Fruit fly (Drosophila melanogaster) whole organism, embryonic: ENCODE results near the gene alphaCOP.

ENCODE experiments used
- Aef1 ChIP-seq: fragments of 200-800 bp; sonication (Bioruptor generic); IDR thresholded peaks from 3 replicates; pipeline ENCODE4 v1.3.6; 2022; ENCODE audit warnings: missing biosample characterization, missing genetic modification characterization
- Atf6 ChIP-seq: fragments of 200-800 bp; sonication (Bioruptor generic); IDR thresholded peaks from 2 replicates; pipeline ENCODE4 v1.3.6; 2022; ENCODE audit warnings: missing biosample characterization, missing genetic modification characterization
- Awh ChIP-seq: fragments of 200-800 bp; sonication (Bioruptor generic); IDR thresholded peaks from 2 replicates; pipeline ENCODE4, ENCODE4 v1.3.6; 2022; ENCODE audit warnings: missing biosample characterization, missing genetic modification characterization
- B-H1 ChIP-seq: fragments of 200-800 bp; sonication (Bioruptor generic); IDR thresholded peaks from 3 replicates; pipeline ENCODE4 v1.3.6; 2022; ENCODE audit warnings: missing biosample characterization, missing genetic modification characterization
- B-H2 ChIP-seq: fragments of 200-800 bp; sonication (Bioruptor generic); optimal IDR thresholded peaks from 2 replicates; lab custom pipeline; 2018; ENCODE audit warnings: missing biosample characterization, mild to moderate bottlenecking, missing genetic modification characterization
- Blimp-1 ChIP-seq: fragments of 200-800 bp; sonication (Bioruptor generic); optimal IDR thresholded peaks from 3 replicates; lab custom pipeline; 2018; ENCODE audit warnings: missing biosample characterization, missing genetic modification characterization, mild to moderate bottlenecking, moderate library complexity, missing genetic modification reagents
- CG10462 ChIP-seq: fragments of 200-800 bp; sonication (Bioruptor generic); optimal IDR thresholded peaks from 2 replicates; lab custom pipeline; 2016; ENCODE audit warnings: missing biosample characterization, missing genetic modification characterization
- CG11398 ChIP-seq: fragments of 200-800 bp; sonication (Bioruptor generic); optimal IDR thresholded peaks from 2 replicates; lab custom pipeline; 2016; ENCODE audit warnings: missing biosample characterization, missing genetic modification characterization
- CG12299 ChIP-seq: fragments of 200-800 bp; sonication (Bioruptor generic); optimal IDR thresholded peaks from 2 replicates; lab custom pipeline; 2018; ENCODE audit warnings: missing biosample characterization, mild to moderate bottlenecking, missing genetic modification characterization
- CG12942 ChIP-seq: fragments of 200-800 bp; sonication (Bioruptor generic); optimal IDR thresholded peaks from 3 replicates; lab custom pipeline; 2016; ENCODE audit warnings: missing biosample characterization, missing genetic modification characterization
- CG13287 ChIP-seq: fragments of 200-800 bp; sonication (Bioruptor generic); IDR thresholded peaks from 2 replicates; pipeline ENCODE4 v1.3.6; 2022; ENCODE audit warnings: missing biosample characterization, missing genetic modification characterization; ENCODE audit not compliant: partially characterized antibody
- CG16863 ChIP-seq: fragments of 200-800 bp; sonication (Bioruptor generic); optimal IDR thresholded peaks from 3 replicates; lab custom pipeline; 2016; ENCODE audit warnings: missing biosample characterization, missing genetic modification characterization
- CG17802 ChIP-seq: fragments of 200-800 bp; sonication (Bioruptor generic); optimal IDR thresholded peaks from 2 replicates; lab custom pipeline; 2018; ENCODE audit warnings: missing biosample characterization, mild to moderate bottlenecking, missing genetic modification characterization, moderate library complexity
- CG17912 ChIP-seq: fragments of 200-800 bp; sonication (Bioruptor generic); optimal IDR thresholded peaks from 2 replicates; lab custom pipeline; 2018; ENCODE audit warnings: missing biosample characterization, mild to moderate bottlenecking, missing genetic modification characterization
- CG2889 ChIP-seq: fragments of 200-800 bp; sonication (Bioruptor generic); IDR thresholded peaks from 3 replicates; pipeline ENCODE4 v1.3.6; 2022; ENCODE audit warnings: missing biosample characterization, missing genetic modification characterization
- CG32767 ChIP-seq: fragments of 200-800 bp; sonication (Bioruptor generic); IDR thresholded peaks from 2 replicates; pipeline ENCODE4 v1.3.6; 2022; ENCODE audit warnings: missing biosample characterization, missing genetic modification characterization
- CG4730 ChIP-seq: fragments of 200-800 bp; sonication (Bioruptor generic); IDR thresholded peaks from 2 replicates; pipeline ENCODE4 v1.3.6; 2022; ENCODE audit warnings: missing biosample characterization, missing genetic modification characterization
- CG8281 ChIP-seq: fragments of 200-800 bp; sonication (Bioruptor generic); optimal IDR thresholded peaks from 2 replicates; lab custom pipeline; 2018; ENCODE audit warnings: missing biosample characterization, mild to moderate bottlenecking, missing genetic modification characterization, moderate library complexity
- HLH4C ChIP-seq: fragments of 200-800 bp; sonication (Bioruptor generic); IDR thresholded peaks from 3 replicates; pipeline ENCODE4 v1.3.6; 2022; ENCODE audit warnings: missing biosample characterization, missing genetic modification characterization; ENCODE audit not compliant: partially characterized antibody
- HLH54F ChIP-seq: fragments of 200-800 bp; sonication (Bioruptor generic); optimal IDR thresholded peaks from 3 replicates; lab custom pipeline; 2016; ENCODE audit warnings: missing biosample characterization, missing genetic modification characterization
- Hand ChIP-seq: fragments of 200-800 bp; sonication (Bioruptor generic); optimal IDR thresholded peaks from 2 replicates; lab custom pipeline; 2017; ENCODE audit warnings: mild to moderate bottlenecking, missing biosample characterization, missing genetic modification reagents, missing genetic modification characterization
- Hmr ChIP-seq: fragments of 200-800 bp; sonication (Bioruptor generic); optimal IDR thresholded peaks from 3 replicates; lab custom pipeline; 2017; ENCODE audit warnings: mild to moderate bottlenecking, missing biosample characterization, missing genetic modification reagents, missing genetic modification characterization
- NC2β ChIP-seq: fragments of 200-800 bp; sonication (Bioruptor generic); optimal IDR thresholded peaks from 2 replicates; lab custom pipeline; 2016; ENCODE audit warnings: missing biosample characterization, missing genetic modification characterization
- Nf-YC ChIP-seq: fragments of 200-800 bp; optimal IDR thresholded peaks from 3 replicates; lab custom pipeline; 2019; ENCODE audit warnings: missing biosample characterization, mild to moderate bottlenecking, missing genetic modification characterization, moderate library complexity
- Opbp ChIP-seq: fragments of 200-800 bp; sonication (Bioruptor generic); IDR thresholded peaks from 3 replicates; pipeline ENCODE4 v1.3.6; 2022; ENCODE audit warnings: missing biosample characterization, missing genetic modification characterization; ENCODE audit not compliant: partially characterized antibody
- Poxn ChIP-seq: fragments of 200-800 bp; sonication (Bioruptor generic); IDR thresholded peaks from 2 replicates; pipeline ENCODE4 v1.3.6; 2022; ENCODE audit warnings: missing biosample characterization, missing genetic modification characterization
- Stat92E ChIP-seq, 3 experiments: fragments of >200 bp in 2 of 3; fragments of 200-800 bp in 1 of 3; sonication (Bioruptor generic) in 1 of 3; optimal IDR thresholded peaks; 2 replicates each; lab custom pipeline; 2017 to 2019; ENCODE audit warnings: missing biosample characterization in 3 of 3, missing genetic modification characterization in 3 of 3, mild to moderate bottlenecking in 1 of 3, moderate library complexity in 1 of 3
- Xbp1 ChIP-seq: fragments of 200-800 bp; sonication (Bioruptor generic); optimal IDR thresholded peaks from 3 replicates; lab custom pipeline; 2016; ENCODE audit warnings: missing biosample characterization, mild to moderate bottlenecking, missing genetic modification characterization
- ab ChIP-seq: fragments of 200-800 bp; sonication (Bioruptor generic); optimal IDR thresholded peaks from 2 replicates; lab custom pipeline; 2016; ENCODE audit warnings: missing biosample characterization, missing genetic modification characterization
- ac ChIP-seq: fragments of 200-800 bp; sonication (Bioruptor generic); optimal IDR thresholded peaks from 3 replicates; lab custom pipeline; 2017; ENCODE audit warnings: missing biosample characterization, mild to moderate bottlenecking, missing genetic modification characterization
- ap ChIP-seq: fragments of 200-800 bp; sonication (Bioruptor generic); IDR thresholded peaks from 2 replicates; pipeline ENCODE4 v1.3.6; 2022; ENCODE audit warnings: missing biosample characterization, missing genetic modification characterization
- ash1 ChIP-seq: fragments of 200-800 bp; sonication (Bioruptor generic); optimal IDR thresholded peaks from 2 replicates; lab custom pipeline; 2018; ENCODE audit warnings: missing biosample characterization, mild to moderate bottlenecking, missing genetic modification characterization
- caup ChIP-seq: fragments of 200-800 bp; sonication (Bioruptor generic); optimal IDR thresholded peaks from 3 replicates; lab custom pipeline; 2017; ENCODE audit warnings: missing biosample characterization, mild to moderate bottlenecking, missing genetic modification characterization, moderate library complexity; ENCODE audit not compliant: severe bottlenecking
- cwo ChIP-seq: fragments of 200-800 bp; sonication (Bioruptor generic); optimal IDR thresholded peaks from 3 replicates; lab custom pipeline; 2017; ENCODE audit warnings: missing biosample characterization, missing genetic modification characterization, mild to moderate bottlenecking, moderate library complexity, missing genetic modification reagents
- ewg ChIP-seq: fragments of 200-800 bp; sonication (Bioruptor generic); optimal IDR thresholded peaks from 3 replicates; lab custom pipeline; 2017; ENCODE audit warnings: mild to moderate bottlenecking, missing biosample characterization, missing genetic modification reagents, missing genetic modification characterization
- fd96Cb ChIP-seq: fragments of 200-800 bp; sonication (Bioruptor generic); optimal IDR thresholded peaks from 2 replicates; lab custom pipeline; 2018; ENCODE audit warnings: missing biosample characterization, mild to moderate bottlenecking, missing genetic modification characterization, moderate library complexity
- ftz-f1 ChIP-seq: fragments of 200-800 bp; sonication (Bioruptor generic); optimal IDR thresholded peaks from 2 replicates; lab custom pipeline; 2016; ENCODE audit warnings: missing biosample characterization, missing genetic modification characterization
- gcm2 ChIP-seq: fragments of 200-800 bp; sonication (Bioruptor generic); optimal IDR thresholded peaks from 2 replicates; lab custom pipeline; 2016; ENCODE audit warnings: missing biosample characterization, missing genetic modification characterization
- grn ChIP-seq: fragments of 200-800 bp; sonication (Bioruptor generic); optimal IDR thresholded peaks from 3 replicates; lab custom pipeline; 2017; ENCODE audit warnings: missing biosample characterization, missing genetic modification characterization
- gsb ChIP-seq: fragments of 200-800 bp; sonication (Bioruptor generic); IDR thresholded peaks from 2 replicates; pipeline ENCODE4 v1.3.6; 2022; ENCODE audit warnings: missing biosample characterization, missing genetic modification characterization
- klu ChIP-seq: fragments of 200-800 bp; sonication (Bioruptor generic); IDR thresholded peaks from 2 replicates; pipeline ENCODE4 v1.3.6; 2022; ENCODE audit warnings: missing biosample characterization, missing genetic modification characterization
- luna ChIP-seq: fragments of 200-800 bp; sonication (Bioruptor generic); optimal IDR thresholded peaks from 2 replicates; lab custom pipeline; 2016; ENCODE audit warnings: missing biosample characterization, missing genetic modification characterization
- nau ChIP-seq: fragments of 200-800 bp; sonication (Bioruptor generic); optimal IDR thresholded peaks from 3 replicates; lab custom pipeline; 2017; ENCODE audit warnings: missing biosample characterization, mild to moderate bottlenecking, missing genetic modification characterization, missing genetic modification reagents
- p53 ChIP-seq: fragments of 200-800 bp; sonication (Bioruptor generic); optimal IDR thresholded peaks from 2 replicates; lab custom pipeline; 2016; ENCODE audit warnings: missing biosample characterization, missing genetic modification characterization
- pfk ChIP-seq: fragments of 200-800 bp; sonication (Bioruptor generic); optimal IDR thresholded peaks from 2 replicates; lab custom pipeline; 2018; ENCODE audit warnings: missing biosample characterization, mild to moderate bottlenecking, missing genetic modification characterization, moderate library complexity
- schlank ChIP-seq: fragments of 200-800 bp; sonication (Bioruptor generic); optimal IDR thresholded peaks from 2 replicates; lab custom pipeline; 2018; ENCODE audit warnings: missing biosample characterization, mild to moderate bottlenecking, missing genetic modification characterization
- sens ChIP-seq: fragments of 200-800 bp; sonication (Bioruptor generic); peaks from one replicate; lab custom pipeline; 2016; ENCODE audit warnings: missing biosample characterization, missing genetic modification characterization
- tin ChIP-seq: fragments of 200-800 bp; sonication (Bioruptor generic); optimal IDR thresholded peaks from 3 replicates; lab custom pipeline; 2016; ENCODE audit warnings: missing biosample characterization, missing genetic modification characterization
- zen2 ChIP-seq: fragments of 200-800 bp; sonication (Bioruptor generic); IDR thresholded peaks from 3 replicates; pipeline ENCODE4 v1.3.6; 2022; ENCODE audit warnings: missing biosample characterization, missing genetic modification characterization; ENCODE audit not compliant: partially characterized antibody

alphaCOP gene

dm6 chr3L:1639185-1639812, 5.7 kb downstream of the alphaCOP start, which contains the start of the genes Mettl2 and Bgb (continued):
- TF ChIP-seq ap (GFP tag; lab: Robert Waterston, UW): no peak
- TF ChIP-seq zen2 (GFP tag; lab: Robert Waterston, UW): no peak
- TF ChIP-seq CG2889 (GFP tag; lab: Robert Waterston, UW): peak; percentile 47; the same call in 1 of the 3 replicates
- TF ChIP-seq Nf-YC (tag; lab: Kevin White, UChicago): peak; percentile 62
- TF ChIP-seq CG11398 (GFP tag; lab: Kevin White, UChicago): no peak
- peak; percentile 86 for TF ChIP-seq CG32767
- peak; percentile 25; the same call in 1 of the 2 replicates for TF ChIP-seq Awh (GFP tag; lab: Robert Waterston, UW)
- TF ChIP-seq luna (GFP tag; lab: Kevin White, UChicago): peak; percentile 21
- peak; percentile 77 for TF ChIP-seq CG4730 (GFP tag; lab: Robert Waterston, UW)
- TF ChIP-seq Opbp (GFP tag; lab: Robert Waterston, UW): peak; percentile 62; the same call in 2 of the 3 replicates
- no peak for TF ChIP-seq Stat92E (GFP tag; optimal IDR thresholded peaks at IDR 0.05; lab: Kevin White, UChicago)
- peak; percentile 85 for TF ChIP-seq Aef1 (GFP tag; lab: Robert Waterston, UW)
- no peak for TF ChIP-seq Hand (GFP tag; lab: Kevin White, UChicago)
- no peak for TF ChIP-seq CG17912
- peak; percentile 6 for TF ChIP-seq CG10462
- TF ChIP-seq p53 (GFP tag; lab: Kevin White, UChicago): peak; percentile 18
- peak; percentile 27; the same call in 1 of the 3 replicates for TF ChIP-seq B-H1 (GFP tag; lab: Robert Waterston, UW)
- TF ChIP-seq Poxn (GFP tag; lab: Robert Waterston, UW): no peak
- no peak for TF ChIP-seq CG8281 (tag; lab: Kevin White, UChicago)
- TF ChIP-seq gsb: no peak
- peak; percentile 83 for TF ChIP-seq CG13287 (GFP tag; lab: Robert Waterston, UW)
- TF ChIP-seq klu (GFP tag; lab: Robert Waterston, UW): peak; percentile 86
- peak; percentile 53 for TF ChIP-seq caup (GFP tag; lab: Kevin White, UChicago)
- TF ChIP-seq ab (GFP tag; lab: Kevin White, UChicago): peak; percentile 49
- peak; percentile 87 for TF ChIP-seq Xbp1 (GFP tag; lab: Kevin White, UChicago)
- no peak for TF ChIP-seq B-H2 (GFP tag; lab: Kevin White, UChicago)
- TF ChIP-seq ftz-f1 (GFP tag; lab: Kevin White, UChicago): peak; percentile 28
- no peak for TF ChIP-seq gcm2
- TF ChIP-seq tin (GFP tag; lab: Kevin White, UChicago): peak; percentile 86
- TF ChIP-seq fd96Cb (tag; lab: Kevin White, UChicago): peak; percentile 78
- peak; percentile 34 for TF ChIP-seq CG17802 (tag; lab: Kevin White, UChicago)
- no peak for TF ChIP-seq grn (GFP tag; lab: Kevin White, UChicago)
- peak; percentile 53 for TF ChIP-seq cwo (GFP tag; lab: Kevin White, UChicago)
- peak; percentile 81 for TF ChIP-seq HLH54F
- no peak for TF ChIP-seq ash1 (GFP tag; lab: Kevin White, UChicago)
- no peak for TF ChIP-seq nau (GFP tag; lab: Kevin White, UChicago)
- peak; percentile 46 for TF ChIP-seq schlank (tag; lab: Kevin White, UChicago)
- TF ChIP-seq ewg (GFP tag; lab: Kevin White, UChicago): peak; percentile 29
- peak; percentile 96 for TF ChIP-seq sens (GFP tag; lab: Kevin White, UChicago)
- TF ChIP-seq Atf6 (GFP tag; lab: Robert Waterston, UW): peak; percentile 52; the same call in 1 of the 2 replicates
- TF ChIP-seq Blimp-1 (GFP tag; lab: Kevin White, UChicago): no peak
- TF ChIP-seq ac (GFP tag; lab: Kevin White, UChicago): no peak
- TF ChIP-seq CG16863 (GFP tag; lab: Kevin White, UChicago): peak; percentile 49
- peak; percentile 56; the same call in 2 of the 3 replicates for TF ChIP-seq HLH4C (GFP tag; lab: Robert Waterston, UW)
- no peak for TF ChIP-seq CG12299 (tag; lab: Kevin White, UChicago)
- TF ChIP-seq pfk: no peak
- TF ChIP-seq NC2β (GFP tag; lab: Kevin White, UChicago): peak; percentile 63
- peak; percentile 63 for TF ChIP-seq Hmr (GFP tag; lab: Kevin White, UChicago)
- TF ChIP-seq CG12942: peak; percentile 61
